Worm (Caenorhabditis elegans) whole organism, L2 larva: Measurements from ENCODE around the gene ZK154.4.

Source experiments
- mab-5 ChIP-seq: fragments of 150-350 bp; optimal IDR thresholded peaks from 2 replicates; lab custom pipeline; 2014; ENCODE audit warnings: missing biosample characterization, missing genetic modification characterization
- nhr-12 ChIP-seq: fragments of 150-350 bp; optimal IDR thresholded peaks from 2 replicates; lab custom pipeline; 2014; ENCODE audit warnings: missing biosample characterization, missing genetic modification characterization
- unc-39 ChIP-seq: fragments of 150-350 bp; optimal IDR thresholded peaks from 2 replicates; lab custom pipeline; 2014; ENCODE audit warnings: missing biosample characterization, missing genetic modification characterization
- unc-62 ChIP-seq: fragments of 150-350 bp; optimal IDR thresholded peaks from 2 replicates; lab custom pipeline; 2014; ENCODE audit warnings: missing biosample characterization, missing genetic modification reagents, missing genetic modification characterization

- TF ChIP-seq unc-62 (GFP tag; lab: Kevin White, UChicago) (no peak), mab-5 (no peak), nhr-12 (no peak), unc-39 (no peak)
Observed at ce11 chrX:7750084-7750483, 32.1 kb downstream of the ZK154.4 start.
